Fruit fly (Drosophila melanogaster) whole organism, embryonic: ENCODE measurements around the gene CG17191.

Experiments
- CG30020 ChIP-seq: fragments of 200-800 bp; optimal IDR thresholded peaks from 2 replicates; lab custom pipeline; 2019; ENCODE audit warnings: missing biosample characterization, mild to moderate bottlenecking, missing genetic modification characterization, moderate library complexity
- CG6175 ChIP-seq: fragments of 200-800 bp; sonication (Bioruptor generic); IDR thresholded peaks from 3 replicates; pipeline ENCODE4 v1.3.6; 2022; ENCODE audit warnings: missing biosample characterization, missing genetic modification characterization
- Sry-β ChIP-seq: fragments of 200-800 bp; sonication (Bioruptor generic); optimal IDR thresholded peaks from 2 replicates; lab custom pipeline; 2018; ENCODE audit warnings: missing biosample characterization, mild to moderate bottlenecking, missing genetic modification characterization, moderate library complexity
- kni ChIP-seq: fragments of 200-800 bp; sonication (Bioruptor generic); optimal IDR thresholded peaks from 3 replicates; lab custom pipeline; 2017; ENCODE audit warnings: mild to moderate bottlenecking, missing biosample characterization, missing genetic modification reagents, missing genetic modification characterization

DNA sequence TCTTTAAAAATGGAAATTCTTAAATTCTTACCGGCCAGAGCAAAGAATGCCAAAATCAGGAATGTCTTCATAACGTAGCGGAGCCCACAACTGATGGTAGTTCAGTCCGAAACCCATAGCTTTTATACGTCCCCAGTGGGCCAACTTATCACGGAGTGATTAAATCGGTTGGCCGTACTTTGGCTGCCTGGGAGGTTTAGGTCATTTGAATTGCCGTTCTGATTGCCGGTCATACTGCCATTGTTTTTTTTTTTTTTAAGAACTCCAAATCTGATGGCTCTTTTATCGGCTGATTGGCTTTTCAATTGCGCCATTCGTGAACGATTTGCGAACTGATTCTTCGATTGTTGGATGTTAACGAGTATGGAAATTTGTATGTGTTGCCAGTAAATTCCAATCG is 3.6 kb upstream of the CG17191 start, which contains the start of gene CG6277:
- TF ChIP-seq CG30020 (tag; lab: Kevin White, UChicago) = no peak
- no peak for TF ChIP-seq CG6175 (GFP tag; lab: Robert Waterston, UW)
- TF ChIP-seq Sry-β = no peak
- TF ChIP-seq kni (GFP tag; lab: Kevin White, UChicago) = no peak
